Worm (Caenorhabditis elegans): ENCODE results near the gene F25B5.6.

DNA sequence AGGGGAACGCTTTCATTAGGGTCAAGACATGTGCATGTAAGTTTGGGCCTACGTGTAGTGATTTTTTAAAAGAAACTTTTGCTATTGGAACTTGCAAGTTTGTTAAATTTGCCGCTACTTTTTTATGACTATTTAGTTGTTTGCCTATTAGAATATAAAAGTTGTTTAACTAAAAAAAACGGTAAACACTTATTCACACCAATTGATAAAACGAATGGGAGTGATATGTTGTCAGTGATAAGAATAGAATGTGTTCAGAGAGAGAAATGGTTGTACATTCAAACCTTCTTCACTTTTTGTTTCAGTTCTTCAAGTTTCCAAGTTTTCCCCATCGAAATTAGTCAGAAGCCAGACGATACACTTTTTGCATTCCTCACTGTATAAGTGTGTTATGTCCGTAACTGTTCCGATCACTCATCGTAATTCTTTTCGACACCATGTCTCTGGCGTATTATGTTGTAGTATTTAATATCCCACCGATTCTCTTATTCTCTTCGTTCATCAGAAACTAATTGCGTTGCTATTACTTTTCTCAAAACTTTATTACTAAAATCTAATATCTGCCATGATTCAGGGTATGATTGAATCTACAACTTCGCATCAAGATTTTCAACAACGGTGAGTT, 17.4 kb upstream of the F25B5.6 start, which contains the start of gene dct-6:
- TF ChIP-seq vab-15 (tag; optimal IDR thresholded peaks at IDR 0.05) (no peak), ceh-82 (tag; optimal IDR thresholded peaks at IDR 0.05) (no peak)
